Fruit fly (Drosophila melanogaster): ENCODE data around the gene dsd.

- TF ChIP-seq CG9705 (GFP tag; optimal IDR thresholded peaks at IDR 0.05) (no peak), lola (GFP tag; optimal IDR thresholded peaks at IDR 0.05) (no peak), Jra (GFP tag; optimal IDR thresholded peaks at IDR 0.05) (no peak), dmrt93B (GFP tag; optimal IDR thresholded peaks at IDR 0.05) (no peak), br (GFP tag; optimal IDR thresholded peaks at IDR 0.05) (no peak), Sp1 (GFP tag; optimal IDR thresholded peaks at IDR 0.05) (no peak)
These were observed 1.3 kb upstream of the dsd start for dm6 chr3R:27608536-27608935.
